Worm (Caenorhabditis elegans) whole organism, young adult: ENCODE data around the gene T14G12.11.

Experiments used
- D2030.7 ChIP-seq: fragments of 200-800 bp; sonication (Bioruptor generic); IDR thresholded peaks from 2 replicates; pipeline ENCODE4 v1.3.6; 2022; ENCODE audit warnings: missing genetic modification reagents, missing genetic modification characterization, missing compliant biosample characterization
- F22D6.2 ChIP-seq: sonication (generic microtip); optimal IDR thresholded peaks from 2 replicates; lab custom pipeline; 2016; ENCODE audit warnings: mild to moderate bottlenecking, missing genetic modification characterization, missing compliant biosample characterization
- F37B4.10 ChIP-seq: fragments of 200-800 bp; sonication (Bioruptor generic); IDR thresholded peaks from 2 replicates; pipeline ENCODE4 v1.3.6; 2022; ENCODE audit warnings: missing genetic modification characterization, missing compliant biosample characterization
- F39B2.1 ChIP-seq: fragments of 200-800 bp; sonication (Bioruptor generic); IDR thresholded peaks from 2 replicates; pipeline ENCODE4 v1.3.6; 2022; ENCODE audit warnings: missing genetic modification reagents, missing genetic modification characterization, missing compliant biosample characterization
- F55B11.4 ChIP-seq: sonication (generic microtip); optimal IDR thresholded peaks from 2 replicates; lab custom pipeline; 2016; ENCODE audit warnings: missing compliant biosample characterization, missing genetic modification characterization, borderline replicate concordance; ENCODE audit not compliant: insufficient read depth
- F57C9.4 ChIP-seq: sonication (generic microtip); optimal IDR thresholded peaks from 2 replicates; lab custom pipeline; 2017; ENCODE audit warnings: mild to moderate bottlenecking, missing genetic modification characterization, missing compliant biosample characterization
- K12H6.12 ChIP-seq: fragments of 200-800 bp; sonication (Bioruptor generic); optimal IDR thresholded peaks from 2 replicates; lab custom pipeline; 2018; ENCODE audit warnings: mild to moderate bottlenecking, missing genetic modification characterization, missing compliant biosample characterization
- Y56A3A.18 ChIP-seq: fragments of 200-800 bp; sonication (Bioruptor generic); IDR thresholded peaks from 2 replicates; pipeline ENCODE4 v1.3.6; 2022; ENCODE audit warnings: missing genetic modification reagents, missing genetic modification characterization, missing compliant biosample characterization
- Y67H2A.10 ChIP-seq: fragments of 200-800 bp; sonication (Bioruptor generic); conservative IDR thresholded peaks from 2 replicates; pipeline ENCODE4 v1.3.6; 2022; ENCODE audit warnings: missing genetic modification reagents, missing genetic modification characterization, missing compliant biosample characterization
- ZK185.1 ChIP-seq: sonication (generic microtip); optimal IDR thresholded peaks from 2 replicates; lab custom pipeline; 2016; ENCODE audit warnings: mild to moderate bottlenecking, missing genetic modification characterization, missing compliant biosample characterization; ENCODE audit not compliant: poor library complexity, severe bottlenecking
- aptf-3 ChIP-seq: fragments of 200-800 bp; sonication (Bioruptor generic); IDR thresholded peaks from 2 replicates; pipeline ENCODE4 v1.3.6; 2022; ENCODE audit warnings: missing genetic modification characterization, missing compliant biosample characterization
- athp-1 ChIP-seq: sonication (generic microtip); optimal IDR thresholded peaks from 2 replicates; lab custom pipeline; 2017; ENCODE audit warnings: mild to moderate bottlenecking, missing genetic modification characterization, missing compliant biosample characterization
- attf-5 ChIP-seq: fragments of 200-800 bp; sonication (Bioruptor generic); optimal IDR thresholded peaks from 2 replicates; lab custom pipeline; 2018; ENCODE audit warnings: mild to moderate bottlenecking, missing genetic modification characterization, missing compliant biosample characterization
- bed-1 ChIP-seq: fragments of 200-800 bp; sonication (Bioruptor generic); IDR thresholded peaks from 2 replicates; pipeline ENCODE4 v1.3.6; 2022; ENCODE audit warnings: missing genetic modification reagents, missing genetic modification characterization, missing compliant biosample characterization
- bed-2 ChIP-seq: fragments of 200-800 bp; sonication (Bioruptor generic); IDR thresholded peaks from 2 replicates; pipeline ENCODE4 v1.3.6; 2022; ENCODE audit warnings: missing genetic modification reagents, missing genetic modification characterization, missing compliant biosample characterization
- ccch-3 ChIP-seq: fragments of 200-800 bp; sonication (Bioruptor generic); optimal IDR thresholded peaks from 2 replicates; lab custom pipeline; 2018; ENCODE audit warnings: mild to moderate bottlenecking, missing genetic modification characterization, missing compliant biosample characterization
- cebp-1 ChIP-seq, 2 experiments: fragments of 200-800 bp in 1 of 2; sonication (Bioruptor generic) in 1 of 2; sonication (generic microtip) in 1 of 2; IDR thresholded peaks in 1 of 2; optimal IDR thresholded peaks in 1 of 2; 2 replicates each; pipeline versions ENCODE4 v1.3.6 to Lab custom; 2017 to 2022; ENCODE audit warnings: missing compliant biosample characterization in 2 of 2, missing genetic modification characterization in 2 of 2, mild to moderate bottlenecking in 1 of 2, missing genetic modification reagents in 1 of 2, moderate library complexity in 1 of 2
- ceh-100 ChIP-seq: fragments of 200-800 bp; sonication (Bioruptor generic); IDR thresholded peaks from 2 replicates; pipeline ENCODE4 v1.3.6; 2022; ENCODE audit warnings: missing genetic modification reagents, missing genetic modification characterization, missing compliant biosample characterization
- ceh-58 ChIP-seq: fragments of 200-800 bp; sonication (Bioruptor generic); IDR thresholded peaks from 2 replicates; pipeline ENCODE4 v1.3.6; 2022; ENCODE audit warnings: missing genetic modification characterization, missing compliant biosample characterization
- dpff-1 ChIP-seq: sonication (generic microtip); optimal IDR thresholded peaks from 2 replicates; lab custom pipeline; 2017; ENCODE audit warnings: mild to moderate bottlenecking, missing genetic modification characterization, missing compliant biosample characterization
- dpl-1 ChIP-seq: fragments of 150-350 bp; optimal IDR thresholded peaks from 2 replicates; lab custom pipeline; 2014; ENCODE audit warnings: missing biosample characterization, missing genetic modification reagents, missing genetic modification characterization
- ets-4 ChIP-seq: fragments of 200-800 bp; sonication (Bioruptor generic); optimal IDR thresholded peaks from 2 replicates; lab custom pipeline; 2018; ENCODE audit warnings: mild to moderate bottlenecking, missing genetic modification characterization, missing compliant biosample characterization
- fkh-3 ChIP-seq: sonication (generic microtip); optimal IDR thresholded peaks from 2 replicates; lab custom pipeline; 2016; ENCODE audit warnings: mild to moderate bottlenecking, missing genetic modification characterization, missing compliant biosample characterization
- hmg-20 ChIP-seq: fragments of 200-800 bp; sonication (Bioruptor generic); IDR thresholded peaks from 2 replicates; pipeline ENCODE4 v1.3.6; 2022; ENCODE audit warnings: missing genetic modification reagents, missing genetic modification characterization, missing compliant biosample characterization
- lin-35 ChIP-seq, 3 experiments: fragments of 150-350 bp in 2 of 3; sonication (generic microtip) in 1 of 3; optimal IDR thresholded peaks; 2 replicates each; lab custom pipeline; 2014 to 2018; ENCODE audit warnings: missing biosample characterization in 3 of 3, missing genetic modification characterization in 3 of 3, missing genetic modification reagents in 3 of 3
- lir-1 ChIP-seq: fragments of 200-800 bp; sonication (Bioruptor generic); conservative IDR thresholded peaks from 2 replicates; pipeline ENCODE4 v1.3.6; 2022; ENCODE audit warnings: missing genetic modification reagents, missing genetic modification characterization, missing compliant biosample characterization
- madf-8 ChIP-seq: fragments of 200-800 bp; sonication (Bioruptor generic); conservative IDR thresholded peaks from 2 replicates; pipeline ENCODE4 v1.3.6; 2022; ENCODE audit warnings: missing genetic modification reagents, missing genetic modification characterization, missing compliant biosample characterization
- mel-28 ChIP-seq: sonication (generic microtip); optimal IDR thresholded peaks from 2 replicates; lab custom pipeline; 2016; ENCODE audit warnings: borderline replicate concordance, mild to moderate bottlenecking, missing genetic modification characterization, missing compliant biosample characterization
- nfya-1 ChIP-seq: sonication (generic microtip); optimal IDR thresholded peaks from 2 replicates; lab custom pipeline; 2017; ENCODE audit warnings: antibody characterized with exemption, missing compliant biosample characterization, missing genetic modification characterization, borderline replicate concordance; ENCODE audit not compliant: insufficient read depth
- nfya-2 ChIP-seq: fragments of 200-800 bp; sonication (Bioruptor generic); IDR thresholded peaks from 2 replicates; pipeline ENCODE4 v1.3.6; 2022; ENCODE audit warnings: missing genetic modification reagents, missing genetic modification characterization, missing compliant biosample characterization
- nfyb-1 ChIP-seq: fragments of 200-800 bp; sonication (Bioruptor generic); IDR thresholded peaks from 2 replicates; pipeline ENCODE4 v1.3.6; 2022; ENCODE audit warnings: missing genetic modification reagents, missing genetic modification characterization, missing compliant biosample characterization
- nhr-80 ChIP-seq: sonication (generic microtip); optimal IDR thresholded peaks from 2 replicates; lab custom pipeline; 2016; ENCODE audit warnings: missing genetic modification characterization, missing compliant biosample characterization
- pbrm-1 ChIP-seq: fragments of 200-800 bp; sonication (Bioruptor generic); IDR thresholded peaks from 2 replicates; pipeline ENCODE4 v1.3.6; 2022; ENCODE audit warnings: missing genetic modification reagents, missing genetic modification characterization, missing compliant biosample characterization
- rcor-1 ChIP-seq: fragments of 200-800 bp; sonication (Bioruptor generic); IDR thresholded peaks from 2 replicates; pipeline ENCODE4 v1.3.6; 2022; ENCODE audit warnings: missing genetic modification reagents, missing genetic modification characterization, missing compliant biosample characterization
- rec-8 ChIP-seq, 2 experiments: sonication (generic microtip); optimal IDR thresholded peaks; 2 replicates each; lab custom pipeline; 2016; ENCODE audit warnings: mild to moderate bottlenecking in 2 of 2, missing genetic modification characterization in 2 of 2, missing genetic modification reagents in 2 of 2, missing genotype in 2 of 2, missing biosample characterization in 1 of 2, missing compliant biosample characterization in 1 of 2, moderate library complexity in 1 of 2
- sea-2 ChIP-seq: fragments of 200-800 bp; sonication (Bioruptor generic); IDR thresholded peaks from 2 replicates; pipeline ENCODE4 v1.3.6; 2022; ENCODE audit warnings: missing genetic modification characterization, missing compliant biosample characterization
- snpc-1.1 ChIP-seq: sonication (generic microtip); optimal IDR thresholded peaks from 2 replicates; lab custom pipeline; 2017; ENCODE audit warnings: missing genetic modification characterization, mild to moderate bottlenecking, missing compliant biosample characterization, antibody characterized with exemption, moderate library complexity, missing genotype, missing genetic modification reagents; ENCODE audit not compliant: insufficient read depth
- zfh-2 ChIP-seq: fragments of 200-800 bp; sonication (Bioruptor generic); conservative IDR thresholded peaks from 2 replicates; pipeline ENCODE4 v1.3.6; 2022; ENCODE audit warnings: missing genetic modification reagents, missing genetic modification characterization, missing compliant biosample characterization
- zim-3 ChIP-seq: sonication (generic microtip); optimal IDR thresholded peaks from 2 replicates; lab custom pipeline; 2017; ENCODE audit warnings: mild to moderate bottlenecking, missing genetic modification characterization, moderate library complexity, missing compliant biosample characterization
- ztf-22 ChIP-seq: fragments of 200-800 bp; sonication (Bioruptor generic); optimal IDR thresholded peaks from 2 replicates; lab custom pipeline; 2018; ENCODE audit warnings: mild to moderate bottlenecking, missing genetic modification characterization, moderate library complexity, missing compliant biosample characterization
- ztf-28 ChIP-seq: fragments of 200-800 bp; sonication (Bioruptor generic); IDR thresholded peaks from 2 replicates; pipeline ENCODE4 v1.3.6; 2022; ENCODE audit warnings: missing genetic modification reagents, missing genetic modification characterization, missing compliant biosample characterization

The T14G12.11 gene

DNA sequence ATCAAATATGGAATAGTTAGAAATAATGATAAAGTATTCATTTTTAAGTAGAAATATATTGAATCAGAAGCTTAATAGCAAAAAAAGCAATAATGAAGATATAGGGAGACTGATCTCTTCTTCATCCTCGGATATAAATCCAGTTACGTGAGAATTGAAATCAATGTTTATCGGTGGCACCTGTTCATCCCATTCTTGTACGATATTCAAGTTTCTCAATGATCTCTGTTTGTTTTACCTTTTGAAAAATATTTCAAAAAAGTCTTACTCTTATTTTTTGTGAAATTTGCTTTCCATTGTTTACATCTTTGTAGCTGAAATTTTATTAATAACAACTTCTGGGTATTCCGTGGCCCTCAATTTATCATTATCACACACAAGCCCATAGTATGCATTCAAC is 3.9 kb downstream of the T14G12.11 start, which contains the start of gene T14G12.12:
TSS of gene T14G12.12 (minus strand) at position 101 of the 400 bp plus-strand sequence.
- TF ChIP-seq nfya-1 (tag; lab: Kevin White, UChicago) (no peak), snpc-1.1 (tag; lab: Kevin White, UChicago) (no peak), ztf-28 (no peak), hmg-20 (no peak), rcor-1 (GFP tag; lab: Robert Waterston, UW) (no peak)

DNA sequence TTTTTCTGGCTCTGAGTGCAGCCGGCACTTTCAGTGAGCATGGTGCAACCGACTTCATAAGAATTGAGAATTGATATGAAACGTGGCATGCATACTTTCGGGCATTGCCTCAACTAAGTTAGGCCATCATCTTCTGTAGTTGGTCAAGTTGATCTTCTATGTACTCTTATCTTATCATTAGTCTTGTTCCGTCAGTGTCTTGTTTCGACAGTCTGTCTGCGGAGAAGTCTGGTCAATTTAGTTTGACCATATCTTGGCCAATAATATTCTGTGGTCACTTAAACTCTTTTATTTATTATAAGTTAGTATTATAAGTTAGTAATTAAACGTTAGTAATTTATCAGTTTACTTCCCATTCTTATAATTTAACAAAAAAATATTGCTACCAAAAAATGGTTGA is 6.1 kb downstream of the T14G12.11 start:
- TF ChIP-seq Y67H2A.10 (GFP tag; lab: Robert Waterston, UW) (no peak), athp-1 (tag; lab: Kevin White, UChicago) (no peak), aptf-3 (GFP tag; lab: Robert Waterston, UW) (no peak), ccch-3 (GFP tag; lab: Kevin White, UChicago) (no peak), pbrm-1 (GFP tag; lab: Robert Waterston, UW) (no peak), bed-2 (GFP tag; lab: Robert Waterston, UW) (no peak), bed-1 (GFP tag; lab: Robert Waterston, UW) (no peak), Y56A3A.18 (GFP tag; lab: Robert Waterston, UW) (no peak), lir-1 (GFP tag; lab: Robert Waterston, UW) (no peak), mel-28 (no peak), F39B2.1 (GFP tag; lab: Robert Waterston, UW) (no peak), madf-8 (GFP tag; lab: Robert Waterston, UW) (no peak), ZK185.1 (tag; lab: Kevin White, UChicago) (no peak)

- no peak for TF ChIP-seq F37B4.10 (GFP tag; lab: Robert Waterston, UW)
- no peak for TF ChIP-seq zfh-2
- TF ChIP-seq sea-2 (GFP tag; lab: Robert Waterston, UW): no peak
- no peak for TF ChIP-seq dpl-1 (GFP tag; lab: Kevin White, UChicago)
- TF ChIP-seq mel-28: no peak
- no peak for TF ChIP-seq zim-3 (tag; lab: Kevin White, UChicago)
- TF ChIP-seq lin-35 (GFP tag; optimal IDR thresholded peaks at IDR 0.05; lab: Kevin White, UChicago): no peak
- no peak for TF ChIP-seq D2030.7
- TF ChIP-seq nfya-2: no peak
- no peak for TF ChIP-seq snpc-1.1 (tag; lab: Kevin White, UChicago)
- TF ChIP-seq ets-4: no peak
- TF ChIP-seq F57C9.4: no peak
- TF ChIP-seq ceh-100 (GFP tag; lab: Robert Waterston, UW): no peak
- no peak for TF ChIP-seq F55B11.4
Measured at ce11 chrX:3755753-3756152, 6.6 kb downstream of the T14G12.11 start.

ce11 chrX:3755046-3755445 is 7.3 kb downstream of the T14G12.11 start:
- TF ChIP-seq nfya-2: peak; percentile 58; the same call in 1 of the 2 replicates
- TF ChIP-seq bed-1 (GFP tag; lab: Robert Waterston, UW): 0 out of 2 replicates have a peak, but pooled peaks have one; percentile 56
- TF ChIP-seq, all 124 proteins: peak for 2; not testable (repeated sequence) for 122

DNA sequence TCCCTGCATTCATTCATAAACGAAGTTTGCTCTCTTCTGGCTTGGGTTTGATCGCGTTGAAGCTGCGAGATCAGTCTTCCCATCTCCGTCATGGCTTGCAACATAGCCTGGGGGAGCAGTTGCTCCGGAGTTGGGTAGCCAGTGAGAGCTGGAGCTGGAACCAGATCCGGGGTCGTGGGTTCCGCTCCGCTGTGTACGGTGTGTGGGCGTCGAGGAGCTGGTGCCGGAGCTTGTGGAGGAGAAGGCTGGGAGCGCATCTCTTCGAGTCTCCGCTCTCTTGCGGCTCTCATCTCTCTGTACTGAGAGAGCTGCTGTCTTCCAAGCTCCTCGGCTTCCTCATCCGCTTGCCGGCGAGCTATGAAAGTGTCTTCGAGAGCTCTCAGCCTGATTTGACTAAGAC is 9.9 kb downstream of the T14G12.11 start:
- TF ChIP-seq ccch-3 (GFP tag; lab: Kevin White, UChicago): no peak
- TF ChIP-seq cebp-1 (GFP tag; IDR thresholded peaks at IDR 0.05; lab: Robert Waterston, UW): no peak
- TF ChIP-seq cebp-1 (tag; optimal IDR thresholded peaks at IDR 0.05; lab: Kevin White, UChicago): no peak
- no peak for TF ChIP-seq dpff-1
- no peak for TF ChIP-seq ceh-58 (GFP tag; lab: Robert Waterston, UW)
- no peak for TF ChIP-seq K12H6.12 (tag; lab: Kevin White, UChicago)
- no peak for TF ChIP-seq zim-3 (tag; lab: Kevin White, UChicago)
- TF ChIP-seq nfyb-1 (GFP tag; lab: Robert Waterston, UW): 0 out of 2 replicates have a peak, but pooled peaks have one; percentile 8
- no peak for TF ChIP-seq dpl-1 (GFP tag; lab: Kevin White, UChicago)
- TF ChIP-seq madf-8 (GFP tag; lab: Robert Waterston, UW): no peak
- TF ChIP-seq fkh-3 (tag; lab: Kevin White, UChicago): peak; percentile 15
- TF ChIP-seq rec-8 (tag; optimal IDR thresholded peaks at IDR 0.05; lab: Kevin White, UChicago): no peak
- TF ChIP-seq zfh-2: peak; percentile 69; the same call in 1 of the 2 replicates
- TF ChIP-seq attf-5 (GFP tag; lab: Kevin White, UChicago): no peak
- TF ChIP-seq F22D6.2 (tag; lab: Kevin White, UChicago): no peak
- no peak for TF ChIP-seq ztf-22 (GFP tag; lab: Kevin White, UChicago)
- no peak for TF ChIP-seq nhr-80 (tag; lab: Kevin White, UChicago)
